Worm (Caenorhabditis elegans) whole organism, late embryonic: ENCODE data around the gene lem-2.

ENCODE experiments used
- ceh-22 ChIP-seq: sonication (generic microtip); optimal IDR thresholded peaks from 2 replicates; lab custom pipeline; 2017; ENCODE audit warnings: missing biosample characterization, missing genetic modification characterization
- lin-11 ChIP-seq: fragments of 200-800 bp; sonication (Bioruptor generic); optimal IDR thresholded peaks from 2 replicates; lab custom pipeline; 2018; ENCODE audit warnings: mild to moderate bottlenecking, missing genetic modification characterization, missing compliant biosample characterization

- no peak for TF ChIP-seq lin-11 (tag; lab: Kevin White, UChicago)
- TF ChIP-seq ceh-22, result no peak
Observed at ce11 chrII:14086931-14087330, 23.7 kb downstream of the lem-2 start.
